Fruit fly (Drosophila melanogaster) whole organism, embryonic: ENCODE data around the gene Aatf.

Experiments
- Bgb ChIP-seq: fragments of 200-800 bp; sonication (Bioruptor generic); IDR thresholded peaks from 2 replicates; pipeline ENCODE4 v1.3.6; 2022; ENCODE audit warnings: missing biosample characterization, missing genetic modification characterization; ENCODE audit not compliant: partially characterized antibody
- CG1024 ChIP-seq: fragments of 200-800 bp; sonication (Bioruptor generic); IDR thresholded peaks from 2 replicates; pipeline ENCODE4 v1.3.6; 2022; ENCODE audit warnings: missing biosample characterization, missing genetic modification characterization
- CG11247 ChIP-seq: fragments of 200-800 bp; sonication (Bioruptor generic); IDR thresholded peaks from 2 replicates; pipeline ENCODE4 v1.3.6; 2022; ENCODE audit warnings: missing biosample characterization, missing genetic modification characterization
- CG11723 ChIP-seq: fragments of 200-800 bp; sonication (Bioruptor generic); optimal IDR thresholded peaks from 2 replicates; lab custom pipeline; 2017; ENCODE audit warnings: missing biosample characterization, mild to moderate bottlenecking, missing genetic modification characterization
- CG12769 ChIP-seq: fragments of 200-800 bp; sonication (Bioruptor generic); optimal IDR thresholded peaks from 2 replicates; lab custom pipeline; 2019; ENCODE audit warnings: missing biosample characterization, mild to moderate bottlenecking, missing genetic modification characterization, moderate library complexity
- CG14965 ChIP-seq: fragments of 200-800 bp; sonication (Bioruptor generic); optimal IDR thresholded peaks from 2 replicates; lab custom pipeline; 2016; ENCODE audit warnings: missing biosample characterization, missing genetic modification characterization, borderline replicate concordance
- CG1647 ChIP-seq: fragments of 200-800 bp; sonication (Bioruptor generic); optimal IDR thresholded peaks from 3 replicates; lab custom pipeline; 2016; ENCODE audit warnings: missing biosample characterization, missing genetic modification characterization
- CG17568 ChIP-seq: fragments of 200-800 bp; sonication (Bioruptor generic); optimal IDR thresholded peaks from 2 replicates; lab custom pipeline; 2018; ENCODE audit warnings: missing biosample characterization, mild to moderate bottlenecking, missing genetic modification characterization, moderate library complexity
- CG17802 ChIP-seq: fragments of 200-800 bp; sonication (Bioruptor generic); optimal IDR thresholded peaks from 2 replicates; lab custom pipeline; 2018; ENCODE audit warnings: missing biosample characterization, mild to moderate bottlenecking, missing genetic modification characterization, moderate library complexity
- CG33213 ChIP-seq: fragments of 200-800 bp; sonication (Bioruptor generic); optimal IDR thresholded peaks from 3 replicates; lab custom pipeline; 2016; ENCODE audit warnings: missing biosample characterization, missing genetic modification characterization
- CG5180 ChIP-seq: fragments of 200-800 bp; sonication (Bioruptor generic); optimal IDR thresholded peaks from 3 replicates; lab custom pipeline; 2017; ENCODE audit warnings: missing biosample characterization, missing genetic modification characterization, mild to moderate bottlenecking, moderate library complexity, missing genetic modification reagents
- CG6175 ChIP-seq: fragments of 200-800 bp; sonication (Bioruptor generic); IDR thresholded peaks from 3 replicates; pipeline ENCODE4 v1.3.6; 2022; ENCODE audit warnings: missing biosample characterization, missing genetic modification characterization
- CG6683 ChIP-seq: fragments of 200-800 bp; sonication (Bioruptor generic); optimal IDR thresholded peaks from 2 replicates; lab custom pipeline; 2017; ENCODE audit warnings: missing biosample characterization, mild to moderate bottlenecking, missing genetic modification characterization, missing genetic modification reagents
- CG7928 ChIP-seq: fragments of 200-800 bp; sonication (Bioruptor generic); optimal IDR thresholded peaks from 2 replicates; lab custom pipeline; 2017; ENCODE audit warnings: missing biosample characterization, mild to moderate bottlenecking, missing genetic modification characterization
- CG9797 ChIP-seq: fragments of 200-800 bp; sonication (Bioruptor generic); optimal IDR thresholded peaks from 3 replicates; lab custom pipeline; 2018; ENCODE audit warnings: missing biosample characterization, mild to moderate bottlenecking, missing genetic modification characterization
- CG9932 ChIP-seq: fragments of 200-800 bp; sonication (Bioruptor generic); IDR thresholded peaks from 2 replicates; pipeline ENCODE4 v1.3.6; 2022; ENCODE audit warnings: missing biosample characterization, missing genetic modification characterization
- Deaf1 ChIP-seq: fragments of 200-800 bp; optimal IDR thresholded peaks from 3 replicates; lab custom pipeline; 2019; ENCODE audit warnings: missing biosample characterization, mild to moderate bottlenecking, missing genetic modification characterization, moderate library complexity
- Dll ChIP-seq: fragments of 200-800 bp; sonication (Bioruptor generic); IDR thresholded peaks from 4 replicates; pipeline ENCODE4 v1.3.6; 2022; ENCODE audit warnings: missing biosample characterization, missing genetic modification characterization; ENCODE audit not compliant: partially characterized antibody
- Drgx ChIP-seq: fragments of 200-800 bp; sonication (Bioruptor generic); IDR thresholded peaks from 2 replicates; pipeline ENCODE4 v1.3.6; 2022; ENCODE audit warnings: missing biosample characterization, missing genetic modification characterization
- ERR ChIP-seq: fragments of 200-800 bp; sonication (Bioruptor generic); optimal IDR thresholded peaks from 2 replicates; lab custom pipeline; 2016; ENCODE audit warnings: missing biosample characterization, missing genetic modification characterization
- Gug ChIP-seq: fragments of 200-800 bp; sonication (Bioruptor generic); IDR thresholded peaks from 4 replicates; pipeline ENCODE4 v1.3.6; 2022; ENCODE audit warnings: missing biosample characterization, missing genetic modification characterization
- Hmr ChIP-seq: fragments of 200-800 bp; sonication (Bioruptor generic); optimal IDR thresholded peaks from 3 replicates; lab custom pipeline; 2017; ENCODE audit warnings: mild to moderate bottlenecking, missing biosample characterization, missing genetic modification reagents, missing genetic modification characterization
- Hr39 ChIP-seq: fragments of >200 bp; optimal IDR thresholded peaks from 2 replicates; lab custom pipeline; 2017
- Hsf ChIP-seq: fragments of 200-800 bp; sonication (Bioruptor generic); optimal IDR thresholded peaks from 3 replicates; lab custom pipeline; 2016; ENCODE audit warnings: missing biosample characterization, missing genetic modification characterization
- Lpt ChIP-seq: fragments of >200 bp; optimal IDR thresholded peaks from 2 replicates; lab custom pipeline; 2018; ENCODE audit warnings: missing biosample characterization, missing genetic modification characterization
- Med ChIP-seq: fragments of 200-800 bp; sonication (Bioruptor generic); peaks from one replicate; lab custom pipeline; 2016; ENCODE audit warnings: missing biosample characterization, missing genetic modification characterization, mild to moderate bottlenecking, inconsistent platforms, moderate library complexity
- NC2β ChIP-seq: fragments of 200-800 bp; sonication (Bioruptor generic); optimal IDR thresholded peaks from 2 replicates; lab custom pipeline; 2016; ENCODE audit warnings: missing biosample characterization, missing genetic modification characterization
- Nf-YC ChIP-seq: fragments of 200-800 bp; optimal IDR thresholded peaks from 3 replicates; lab custom pipeline; 2019; ENCODE audit warnings: missing biosample characterization, mild to moderate bottlenecking, missing genetic modification characterization, moderate library complexity
- Rfx ChIP-seq: fragments of 200-800 bp; sonication (Bioruptor generic); IDR thresholded peaks from 2 replicates; pipeline ENCODE4 v1.3.6; 2022; ENCODE audit warnings: missing biosample characterization, missing genetic modification characterization
- amos ChIP-seq: fragments of 200-800 bp; sonication (Bioruptor generic); IDR thresholded peaks from 2 replicates; pipeline ENCODE4 v1.3.6; 2022; ENCODE audit warnings: missing biosample characterization, missing genetic modification characterization; ENCODE audit not compliant: partially characterized antibody
- cad ChIP-seq: fragments of >200 bp; optimal IDR thresholded peaks from 2 replicates; lab custom pipeline; 2017; ENCODE audit warnings: missing biosample characterization, missing genetic modification characterization
- cas ChIP-seq: fragments of 200-800 bp; sonication (Bioruptor generic); IDR thresholded peaks from 2 replicates; pipeline ENCODE4 v1.3.6; 2022; ENCODE audit warnings: missing biosample characterization, missing genetic modification characterization
- chm ChIP-seq: fragments of 200-800 bp; sonication (Bioruptor generic); IDR thresholded peaks from 2 replicates; pipeline ENCODE4 v1.3.6; 2022; ENCODE audit warnings: missing biosample characterization, missing genetic modification characterization
- corto ChIP-seq: fragments of 200-800 bp; sonication (Bioruptor generic); optimal IDR thresholded peaks from 2 replicates; lab custom pipeline; 2016; ENCODE audit warnings: missing biosample characterization, mild to moderate bottlenecking, missing genetic modification characterization, moderate library complexity
- crol ChIP-seq: fragments of 200-800 bp; sonication (Bioruptor generic); IDR thresholded peaks from 2 replicates; pipeline ENCODE4 v1.3.6; 2022; ENCODE audit warnings: missing biosample characterization, missing genetic modification characterization
- crp ChIP-seq, 2 experiments: fragments of 200-800 bp; sonication (Bioruptor generic); optimal IDR thresholded peaks; 2 replicates in 1 of 2; 3 replicates in 1 of 2; lab custom pipeline; 2017; ENCODE audit warnings: missing biosample characterization in 2 of 2, missing genetic modification characterization in 2 of 2, mild to moderate bottlenecking in 1 of 2, moderate library complexity in 1 of 2
- cwo ChIP-seq: fragments of 200-800 bp; sonication (Bioruptor generic); optimal IDR thresholded peaks from 3 replicates; lab custom pipeline; 2017; ENCODE audit warnings: missing biosample characterization, missing genetic modification characterization, mild to moderate bottlenecking, moderate library complexity, missing genetic modification reagents
- eve ChIP-seq, 2 experiments: fragments of >200 bp; optimal IDR thresholded peaks; 2 replicates each; lab custom pipeline; 2017; ENCODE audit warnings: missing biosample characterization in 2 of 2, missing genetic modification characterization in 2 of 2
- gfzf ChIP-seq: fragments of 200-800 bp; sonication (Bioruptor generic); optimal IDR thresholded peaks from 2 replicates; lab custom pipeline; 2016; ENCODE audit warnings: missing biosample characterization, mild to moderate bottlenecking, missing genetic modification characterization, moderate library complexity
- gt ChIP-seq: fragments of 200-800 bp; sonication (Bioruptor generic); IDR thresholded peaks from 2 replicates; pipeline ENCODE4 v1.3.6; 2022; ENCODE audit warnings: missing biosample characterization, missing genetic modification characterization
- klu ChIP-seq: fragments of 200-800 bp; sonication (Bioruptor generic); IDR thresholded peaks from 2 replicates; pipeline ENCODE4 v1.3.6; 2022; ENCODE audit warnings: missing biosample characterization, missing genetic modification characterization
- lola ChIP-seq, 3 experiments: fragments of >200 bp in 2 of 3; fragments of 200-800 bp in 1 of 3; sonication (Bioruptor generic) in 1 of 3; optimal IDR thresholded peaks; 2 replicates each; lab custom pipeline; 2017 to 2019; ENCODE audit warnings: missing biosample characterization in 3 of 3, missing genetic modification characterization in 3 of 3, mild to moderate bottlenecking in 1 of 3, moderate library complexity in 1 of 3
- nerfin-1 ChIP-seq: fragments of 200-800 bp; sonication (Bioruptor generic); optimal IDR thresholded peaks from 3 replicates; lab custom pipeline; 2019; ENCODE audit warnings: missing biosample characterization, mild to moderate bottlenecking, missing genetic modification characterization, moderate library complexity
- peb ChIP-seq: fragments of 200-800 bp; sonication (Bioruptor generic); IDR thresholded peaks from 2 replicates; pipeline ENCODE4 v1.3.6; 2022; ENCODE audit warnings: missing biosample characterization, missing genetic modification characterization
- prd ChIP-seq, 3 experiments: fragments of >200 bp in 2 of 3; fragments of 200-800 bp in 1 of 3; sonication (Bioruptor generic) in 1 of 3; optimal IDR thresholded peaks in 2 of 3; IDR thresholded peaks in 1 of 3; 2 replicates in 2 of 3; 3 replicates in 1 of 3; pipeline versions ENCODE4 v1.3.6 to Lab custom; 2017 to 2022; ENCODE audit warnings: missing biosample characterization in 1 of 3, missing genetic modification characterization in 1 of 3
- pum ChIP-seq: fragments of 200-800 bp; sonication (Bioruptor generic); optimal IDR thresholded peaks from 2 replicates; lab custom pipeline; 2016; ENCODE audit warnings: missing biosample characterization, missing genetic modification characterization
- row ChIP-seq: fragments of 200-800 bp; sonication (Bioruptor generic); IDR thresholded peaks from 3 replicates; pipeline ENCODE4 v1.3.6; 2022; ENCODE audit warnings: missing biosample characterization, missing genetic modification characterization
- sd ChIP-seq: fragments of 200-800 bp; sonication (Bioruptor generic); optimal IDR thresholded peaks from 3 replicates; lab custom pipeline; 2018; ENCODE audit warnings: missing biosample characterization, mild to moderate bottlenecking, missing genetic modification characterization, moderate library complexity
- sens-2 ChIP-seq: fragments of 200-800 bp; sonication (Bioruptor generic); IDR thresholded peaks from 2 replicates; pipeline ENCODE4 v1.3.6; 2022; ENCODE audit warnings: missing biosample characterization, missing genetic modification characterization
- vfl ChIP-seq: fragments of 200-800 bp; sonication (Bioruptor generic); optimal IDR thresholded peaks from 2 replicates; lab custom pipeline; 2016; ENCODE audit warnings: missing biosample characterization, missing genetic modification characterization
- wek ChIP-seq: fragments of 200-800 bp; sonication (Bioruptor generic); optimal IDR thresholded peaks from 3 replicates; lab custom pipeline; 2018; ENCODE audit warnings: missing biosample characterization, mild to moderate bottlenecking, missing genetic modification characterization, moderate library complexity

The Aatf gene

DNA sequence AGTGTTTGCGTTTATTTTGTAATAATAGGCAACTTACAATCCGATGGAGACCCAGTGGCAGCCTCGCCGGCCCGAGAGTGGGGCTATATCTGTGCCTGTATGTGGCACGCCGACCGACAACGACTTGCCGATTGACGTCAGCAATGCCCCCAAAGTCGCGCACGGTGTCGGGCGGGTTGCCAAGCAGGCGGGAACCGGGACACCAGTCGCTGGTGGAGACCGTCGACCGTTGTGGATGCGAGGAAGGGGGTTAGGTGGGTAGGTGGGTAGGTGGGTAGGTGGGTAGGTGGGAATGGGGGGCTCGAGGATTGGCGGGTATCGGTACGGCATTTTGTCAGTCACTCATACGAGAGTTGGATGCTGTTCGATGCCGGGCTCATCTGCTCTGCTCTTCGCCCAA, 33.6 kb downstream of the Aatf start (continued):
- TF ChIP-seq CG17802 (tag; lab: Kevin White, UChicago) (no peak), cas (0 out of 2 replicates have a peak, but pooled peaks have one; percentile 26), Med (GFP tag; lab: Kevin White, UChicago) (peak; percentile 55), CG7928 (GFP tag; lab: Kevin White, UChicago) (no peak), nerfin-1 (tag; lab: Kevin White, UChicago) (no peak), crol (GFP tag; lab: Robert Waterston, UW) (peak; percentile 71), cad (GFP tag; lab: Kevin White, UChicago) (no peak), chm (no peak), CG1024 (no peak), klu (GFP tag; lab: Robert Waterston, UW) (no peak), sd (peak; percentile 29), peb (GFP tag; lab: Robert Waterston, UW) (no peak), Hr39 (peak; percentile 15), CG17568 (GFP tag; lab: Kevin White, UChicago) (no peak), lola (GFP tag; optimal IDR thresholded peaks at IDR 0.05; lab: Kevin White, UChicago) (no peak), CG14965 (GFP tag; lab: Kevin White, UChicago) (no peak), gt (GFP tag; lab: Robert Waterston, UW) (no peak), Hsf (no peak), row (GFP tag; lab: Robert Waterston, UW) (no peak), ERR (GFP tag; lab: Kevin White, UChicago) (no peak), Deaf1 (tag; lab: Kevin White, UChicago) (peak; percentile 31), prd (optimal IDR thresholded peaks at IDR 0.05; lab: Kevin White, UChicago) (no peak), prd (GFP tag; IDR thresholded peaks at IDR 0.05; lab: Robert Waterston, UW) (no peak), sens-2 (GFP tag; lab: Robert Waterston, UW) (no peak), Nf-YC (tag; lab: Kevin White, UChicago) (no peak), Dll (GFP tag; lab: Robert Waterston, UW) (no peak), CG9932 (peak; percentile 30; the same call in 1 of the 2 replicates), vfl (GFP tag; lab: Kevin White, UChicago) (no peak), amos (no peak), Rfx (GFP tag; lab: Robert Waterston, UW) (peak; percentile 51), CG12769 (tag; lab: Kevin White, UChicago) (peak; percentile 98), Gug (GFP tag; lab: Robert Waterston, UW) (no peak), wek (no peak), CG9797 (GFP tag; lab: Kevin White, UChicago) (no peak), Bgb (GFP tag; lab: Robert Waterston, UW) (no peak), NC2β (GFP tag; lab: Kevin White, UChicago) (no peak), CG6683 (GFP tag; lab: Kevin White, UChicago) (no peak), cwo (GFP tag; lab: Kevin White, UChicago) (peak; percentile 15), CG6175 (GFP tag; lab: Robert Waterston, UW) (peak; percentile 92), CG5180 (GFP tag; lab: Kevin White, UChicago) (no peak), eve (GFP tag; optimal IDR thresholded peaks at IDR 0.05; lab: Kevin White, UChicago) (no peak), pum (GFP tag; lab: Kevin White, UChicago) (no peak), CG11247 (GFP tag; lab: Robert Waterston, UW) (no peak), Lpt (GFP tag; lab: Kevin White, UChicago) (no peak), Drgx (GFP tag; lab: Robert Waterston, UW) (0 out of 2 replicates have a peak, but pooled peaks have one; percentile 15), gfzf (no peak), CG11723 (GFP tag; lab: Kevin White, UChicago) (no peak), corto (GFP tag; lab: Kevin White, UChicago) (no peak), crp (GFP tag; optimal IDR thresholded peaks at IDR 0.05; lab: Kevin White, UChicago) (no peak), Hmr (GFP tag; lab: Kevin White, UChicago) (no peak), CG1647 (no peak), CG33213 (GFP tag; lab: Kevin White, UChicago) (no peak)
